Worm (Caenorhabditis elegans): ENCODE measurements around the gene hmt-1.
A peak's percentile ranks its signal among the peaks of the same experiment; 100 is the strongest.

hmt-1 gene

ce11 chrIII:11090870-11091386 lies 8.8 kb downstream of the hmt-1 start (continued):
- TF ChIP-seq egl-43 (GFP tag; IDR thresholded peaks at IDR 0.05) (peak; percentile 81), lin-38 (GFP tag; IDR thresholded peaks at IDR 0.05) (peak; percentile 78), dmd-8 (GFP tag; IDR thresholded peaks at IDR 0.05) (no peak; the same call in 1 of the 2 replicates), F37D6.2 (tag; optimal IDR thresholded peaks at IDR 0.05) (no peak), attf-4 (tag; optimal IDR thresholded peaks at IDR 0.05) (no peak), lin-39 (tag; optimal IDR thresholded peaks at IDR 0.05) (no peak), set-16 (GFP tag; IDR thresholded peaks at IDR 0.05) (peak; percentile 82), tra-1 (GFP tag; IDR thresholded peaks at IDR 0.05) (no peak), php-3 (GFP tag; IDR thresholded peaks at IDR 0.05) (peak; percentile 21; the same call in 1 of the 2 replicates), snpc-1.2 (GFP tag; IDR thresholded peaks at IDR 0.05) (peak; percentile 70), F10B5.3 (tag; optimal IDR thresholded peaks at IDR 0.05) (peak; percentile 66), lin-29 (GFP tag; IDR thresholded peaks at IDR 0.05) (no peak), zag-1 (tag; optimal IDR thresholded peaks at IDR 0.05) (no peak), pqm-1 (tag; optimal IDR thresholded peaks at IDR 0.05) (no peak), dmd-6 (GFP tag; IDR thresholded peaks at IDR 0.05) (no peak), nhr-42 (GFP tag; IDR thresholded peaks at IDR 0.05) (peak; percentile 61; the same call in 1 of the 2 replicates), ZK546.5 (tag; optimal IDR thresholded peaks at IDR 0.05) (no peak), ZK337.2 (GFP tag; IDR thresholded peaks at IDR 0.05) (peak; percentile 64; the same call in 1 of the 2 replicates), fos-1 (tag; optimal IDR thresholded peaks at IDR 0.05) (no peak), lsy-2 (tag; optimal IDR thresholded peaks at IDR 0.05) (peak in 1 of 2 experiments; percentile 24), mes-2 (tag; optimal IDR thresholded peaks at IDR 0.05; ENCODE audit: poor library complexity, severe bottlenecking) (peak; percentile 66), dmd-9 (GFP tag; IDR thresholded peaks at IDR 0.05) (0 out of 2 replicates have a peak, but pooled peaks have one; percentile 52), egl-27 (tag; optimal IDR thresholded peaks at IDR 0.05) (no peak), zip-11 (GFP tag; IDR thresholded peaks at IDR 0.05) (no peak), unc-39 (tag; optimal IDR thresholded peaks at IDR 0.05) (no peak), D1046.2 (GFP tag; IDR thresholded peaks at IDR 0.05) (no peak), aha-1 (tag) (peak; percentile 75), unc-62 (GFP tag; optimal IDR thresholded peaks at IDR 0.05 in 1 of 2) (no peak), unc-62 (tag; optimal IDR thresholded peaks at IDR 0.05) (no peak), lin-13 (GFP tag; optimal IDR thresholded peaks at IDR 0.05) (no peak), jun-1 (tag; optimal IDR thresholded peaks at IDR 0.05) (no peak), T20F7.1 (GFP tag; optimal IDR thresholded peaks at IDR 0.05) (no peak), nhr-237 (tag; optimal IDR thresholded peaks at IDR 0.05) (no peak), zip-2 (tag; optimal IDR thresholded peaks at IDR 0.05) (no peak), arid-1 (GFP tag; conservative IDR thresholded peaks at IDR 0.05) (peak; percentile 56), nhr-41 (GFP tag; IDR thresholded peaks at IDR 0.05) (no peak), snpc-4 (tag; optimal IDR thresholded peaks at IDR 0.05) (peak; percentile 74), nhr-25 (tag; optimal IDR thresholded peaks at IDR 0.05; ENCODE audit: borderline replicate concordance, insufficient read depth) (no peak), Y48G9A.11 (GFP tag; IDR thresholded peaks at IDR 0.05) (peak; percentile 72), ceh-32 (tag; optimal IDR thresholded peaks at IDR 0.05; ENCODE audit: poor library complexity) (no peak), mxl-3 (GFP tag; optimal IDR thresholded peaks at IDR 0.05) (peak; percentile 29), zfp-2 (tag; optimal IDR thresholded peaks at IDR 0.05) (no peak), vab-7 (GFP tag; IDR thresholded peaks at IDR 0.05) (peak; percentile 55; the same call in 1 of the 2 replicates), dve-1 (tag; optimal IDR thresholded peaks at IDR 0.05; ENCODE audit: insufficient read depth) (peak; percentile 29), aly-2 (tag; optimal IDR thresholded peaks at IDR 0.05) (no peak), ctbp-1 (GFP tag; IDR thresholded peaks at IDR 0.05) (peak; percentile 60; the same call in 1 of the 2 replicates), cey-2 (tag; optimal IDR thresholded peaks at IDR 0.05; ENCODE audit: borderline replicate concordance, insufficient read depth) (no peak), ama-1 (optimal IDR thresholded peaks at IDR 0.05) (peak; percentile 96), dpl-1 (GFP tag; optimal IDR thresholded peaks at IDR 0.05) (no peak), spr-3 (GFP tag; optimal IDR thresholded peaks at IDR 0.05) (no peak)

Measured in whole organism, L4 larva.